Worm (Caenorhabditis elegans): ENCODE data around the gene F43C11.3.

DNA sequence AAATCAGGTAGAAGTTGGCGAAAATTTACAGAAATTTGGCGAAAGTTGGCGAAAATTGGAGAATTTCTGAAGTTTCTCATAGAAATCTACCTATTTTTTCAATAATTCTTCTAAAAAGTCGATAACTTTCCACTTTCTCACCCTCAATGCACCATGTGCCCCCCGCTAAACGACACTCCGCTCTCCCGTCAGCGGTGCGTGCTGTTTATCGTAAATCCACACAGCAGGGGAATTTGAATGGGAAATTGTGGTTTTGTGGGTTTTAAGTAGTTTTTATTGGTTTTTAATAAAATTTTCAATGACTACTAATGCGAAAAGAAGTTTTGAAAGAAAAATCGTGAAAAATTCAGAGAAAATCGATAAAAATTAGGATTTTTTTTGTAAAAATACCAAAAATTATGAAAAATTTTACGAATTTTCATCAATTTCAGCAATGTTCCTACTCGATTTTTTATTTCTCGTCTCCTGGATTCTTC, 11.1 kb upstream of the F43C11.3 start, which contains the start of gene F43C11.6:
- TF ChIP-seq mdl-1 (tag; optimal IDR thresholded peaks at IDR 0.05), result no peak
- no peak for TF ChIP-seq unc-39 (tag; optimal IDR thresholded peaks at IDR 0.05)
- no peak for TF ChIP-seq pqm-1 (tag; optimal IDR thresholded peaks at IDR 0.05)
- no peak for TF ChIP-seq arid-1 (GFP tag; conservative IDR thresholded peaks at IDR 0.05)
- TF ChIP-seq lir-3 (tag; optimal IDR thresholded peaks at IDR 0.05), result no peak
- TF ChIP-seq fkh-10 (GFP tag; optimal IDR thresholded peaks at IDR 0.05), result no peak
- no peak for TF ChIP-seq unc-130 (GFP tag; optimal IDR thresholded peaks at IDR 0.05)
- TF ChIP-seq ceh-20 (GFP tag; IDR thresholded peaks at IDR 0.05), result no peak
- no peak for TF ChIP-seq lin-15B (tag; optimal IDR thresholded peaks at IDR 0.05)
- TF ChIP-seq R02D3.7 (tag; optimal IDR thresholded peaks at IDR 0.05), result peak; percentile 67
- no peak for TF ChIP-seq lin-13 (GFP tag; optimal IDR thresholded peaks at IDR 0.05)
- TF ChIP-seq ceh-28 (tag; optimal IDR thresholded peaks at IDR 0.05), result no peak

All from whole organism, L4 larva.